Worm (Caenorhabditis elegans): ENCODE measurements around the gene K01A12.3.

The K01A12.3 gene

DNA sequence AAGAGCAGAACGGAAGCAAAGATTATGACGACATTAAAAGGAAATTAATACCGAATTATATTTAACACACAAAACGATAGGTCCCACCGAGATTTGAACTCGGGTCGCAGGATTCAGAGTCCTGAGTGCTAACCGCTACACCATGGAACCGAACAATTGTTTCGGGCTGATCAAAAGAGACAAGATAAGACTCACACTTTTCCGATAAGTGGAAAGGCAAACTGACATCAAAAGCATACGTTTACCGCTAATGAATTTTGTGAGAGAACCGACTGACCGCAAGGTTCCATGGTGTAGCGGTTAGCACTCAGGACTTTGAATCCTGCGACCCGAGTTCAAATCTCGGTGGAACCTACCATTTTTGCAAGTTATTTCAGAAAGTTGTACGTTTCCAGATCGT lies 16.2 kb downstream of the K01A12.3 start (continued):
- TF ChIP-seq elt-3 (tag; optimal IDR thresholded peaks at IDR 0.05): no peak
- no peak for TF ChIP-seq lin-11 (tag; optimal IDR thresholded peaks at IDR 0.05)
- TF ChIP-seq nhr-77 (tag; optimal IDR thresholded peaks at IDR 0.05): no peak
- TF ChIP-seq fos-1 (tag; optimal IDR thresholded peaks at IDR 0.05): peak; percentile 9
- TF ChIP-seq ZK546.5 (tag; optimal IDR thresholded peaks at IDR 0.05): no peak
- no peak for TF ChIP-seq Y55F3AM.14 (GFP tag; optimal IDR thresholded peaks at IDR 0.05)
- TF ChIP-seq lsy-2 (tag; optimal IDR thresholded peaks at IDR 0.05): peak in 1 of 2 experiments; percentile 42
- TF ChIP-seq skn-1 (tag; optimal IDR thresholded peaks at IDR 0.05): no peak
- no peak for TF ChIP-seq sem-4 (tag; optimal IDR thresholded peaks at IDR 0.05)
- no peak for TF ChIP-seq R02D3.7 (tag; optimal IDR thresholded peaks at IDR 0.05)

DNA sequence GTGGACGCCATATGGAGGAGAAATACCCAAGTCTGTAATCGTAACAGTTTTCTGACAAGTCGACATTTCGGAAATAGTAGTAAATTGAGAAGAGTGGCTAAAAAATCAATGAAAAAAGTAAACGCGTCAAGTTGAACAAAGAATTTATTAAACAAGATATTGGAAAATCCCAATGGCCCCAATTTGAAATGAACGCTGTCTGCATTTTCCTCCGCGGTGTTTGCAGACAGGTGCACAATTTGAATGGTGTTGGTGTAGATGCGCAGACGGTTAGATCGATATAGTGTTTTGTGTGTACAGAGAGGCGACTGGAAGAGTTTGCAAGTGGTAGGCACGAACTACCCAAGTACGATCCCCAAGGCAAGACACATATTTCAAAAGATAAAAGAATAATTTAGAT lies 20.0 kb downstream of the K01A12.3 start, which contains the start of the genes H35N09.2 and H35N09.1:
Gene H35N09.2 (minus strand): TSS at position 54 of the 400 bp plus-strand sequence.
Gene H35N09.1 (plus strand): TSS at position 335 of the 400 bp plus-strand sequence.
- TF ChIP-seq sma-9 (GFP tag; optimal IDR thresholded peaks at IDR 0.05) (peak; percentile 21), sma-9 (tag; optimal IDR thresholded peaks at IDR 0.05) (no peak), sem-4 (tag; optimal IDR thresholded peaks at IDR 0.05) (peak; percentile 16), ZK546.5 (tag; optimal IDR thresholded peaks at IDR 0.05) (no peak), ztf-1 (GFP tag; conservative IDR thresholded peaks at IDR 0.05) (no peak), mab-5 (tag; optimal IDR thresholded peaks at IDR 0.05) (no peak), nhr-25 (tag; optimal IDR thresholded peaks at IDR 0.05) (no peak), ztf-4 (tag; optimal IDR thresholded peaks at IDR 0.05) (no peak), crh-2 (tag; optimal IDR thresholded peaks at IDR 0.05) (no peak), aly-2 (tag; optimal IDR thresholded peaks at IDR 0.05) (no peak), snpc-4 (tag; optimal IDR thresholded peaks at IDR 0.05) (no peak), elt-1 (tag; optimal IDR thresholded peaks at IDR 0.05) (no peak), skn-1 (tag; optimal IDR thresholded peaks at IDR 0.05) (no peak), Y55F3AM.14 (GFP tag; optimal IDR thresholded peaks at IDR 0.05) (no peak), lin-39 (tag; optimal IDR thresholded peaks at IDR 0.05) (no peak), unc-55 (GFP tag; optimal IDR thresholded peaks at IDR 0.05) (peak; percentile 62), sma-3 (GFP tag; optimal IDR thresholded peaks at IDR 0.05) (peak; percentile 3), ama-1 (optimal IDR thresholded peaks at IDR 0.05) (no peak), nhr-237 (tag; optimal IDR thresholded peaks at IDR 0.05) (no peak), nhr-21 (tag; optimal IDR thresholded peaks at IDR 0.05) (no peak), lin-11 (tag; optimal IDR thresholded peaks at IDR 0.05) (no peak), nhr-23 (tag; optimal IDR thresholded peaks at IDR 0.05) (no peak), nhr-10 (tag; optimal IDR thresholded peaks at IDR 0.05) (no peak), gmeb-1 (tag; optimal IDR thresholded peaks at IDR 0.05) (peak; percentile 42), elt-3 (tag; optimal IDR thresholded peaks at IDR 0.05) (no peak), blmp-1 (tag; optimal IDR thresholded peaks at IDR 0.05; ENCODE audit: insufficient read depth) (no peak), C34F6.9 (tag; optimal IDR thresholded peaks at IDR 0.05) (peak; percentile 59), nhr-129 (tag; optimal IDR thresholded peaks at IDR 0.05) (peak; percentile 70), nhr-77 (tag; optimal IDR thresholded peaks at IDR 0.05) (no peak), ceh-16 (tag; optimal IDR thresholded peaks at IDR 0.05) (no peak), nhr-11 (tag; optimal IDR thresholded peaks at IDR 0.05) (no peak), fos-1 (tag; optimal IDR thresholded peaks at IDR 0.05) (peak; percentile 38), F13H6.1 (tag; optimal IDR thresholded peaks at IDR 0.05) (peak; percentile 23), alr-1 (tag; optimal IDR thresholded peaks at IDR 0.05) (no peak), mbf-1 (tag; optimal IDR thresholded peaks at IDR 0.05) (no peak), dmd-4 (tag; optimal IDR thresholded peaks at IDR 0.05) (no peak), lsy-2 (tag; optimal IDR thresholded peaks at IDR 0.05) (peak in 1 of 2 experiments; percentile 40), unc-39 (tag; optimal IDR thresholded peaks at IDR 0.05) (no peak), peb-1 (tag; optimal IDR thresholded peaks at IDR 0.05) (no peak), unc-62 (GFP tag; optimal IDR thresholded peaks at IDR 0.05) (no peak), nhr-12 (tag; optimal IDR thresholded peaks at IDR 0.05) (no peak), egl-27 (tag; optimal IDR thresholded peaks at IDR 0.05) (no peak), lin-13 (GFP tag; optimal IDR thresholded peaks at IDR 0.05) (no peak), ceh-82 (tag; optimal IDR thresholded peaks at IDR 0.05) (no peak), R02D3.7 (tag; optimal IDR thresholded peaks at IDR 0.05) (no peak), ztf-11 (tag; optimal IDR thresholded peaks at IDR 0.05) (no peak)

All from whole organism, L2 larva.